Worm (Caenorhabditis elegans): ENCODE measurements around the gene cwp-3.
A peak's percentile ranks its signal among the peaks of the same experiment; 100 is the strongest.

DNA sequence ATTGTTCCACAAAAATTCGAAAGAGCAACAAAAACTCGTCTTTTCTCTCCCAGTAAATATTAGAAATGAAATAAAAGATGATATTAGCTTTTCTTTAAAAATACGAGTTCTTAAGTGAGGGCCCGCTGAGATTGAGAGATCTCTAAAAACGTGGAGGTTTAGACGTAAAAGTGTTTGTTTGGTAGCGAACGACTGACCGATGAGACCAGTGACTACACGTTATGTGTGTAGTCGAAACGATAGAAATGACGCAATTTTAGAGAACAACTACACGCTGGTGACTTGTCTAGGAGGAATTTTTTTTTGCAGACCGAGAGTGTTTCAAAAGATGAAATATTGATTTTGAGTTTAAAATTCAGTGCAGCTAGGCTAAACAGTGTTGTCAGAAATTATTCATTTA is 20.1 kb downstream of the cwp-3 start, which contains the start of gene C37H5.13:
- TF ChIP-seq snpc-4 (tag; optimal IDR thresholded peaks at IDR 0.05) (no peak), unc-39 (tag; optimal IDR thresholded peaks at IDR 0.05) (no peak), skn-1 (tag; optimal IDR thresholded peaks at IDR 0.05) (peak; percentile 4), zag-1 (tag; optimal IDR thresholded peaks at IDR 0.05) (no peak), ceh-16 (tag; optimal IDR thresholded peaks at IDR 0.05) (no peak), pqm-1 (tag; optimal IDR thresholded peaks at IDR 0.05) (peak; percentile 24), nhr-237 (tag; optimal IDR thresholded peaks at IDR 0.05) (no peak), jun-1 (tag; optimal IDR thresholded peaks at IDR 0.05) (no peak), nhr-11 (tag; optimal IDR thresholded peaks at IDR 0.05) (no peak)

Data from whole organism, L3 larva.